Worm (Caenorhabditis elegans): Measurements from ENCODE around the gene F02C12.1.
A peak's percentile ranks its signal among the peaks of the same experiment; 100 is the strongest.

Gene F02C12.1

ce11 chrX:13356469-13356868 lies 45.4 kb upstream of the F02C12.1 start:
- peak; percentile 84 for TF ChIP-seq hlh-30 (tag; optimal IDR thresholded peaks at IDR 0.05; ENCODE audit: insufficient read depth)
- TF ChIP-seq mdt-29 (GFP tag; IDR thresholded peaks at IDR 0.05): 0 out of 2 replicates have a peak, but pooled peaks have one; percentile 60
- TF ChIP-seq dve-1 (tag; optimal IDR thresholded peaks at IDR 0.05; ENCODE audit: insufficient read depth): peak; percentile 92
- peak; percentile 78 for TF ChIP-seq nhr-10 (tag; optimal IDR thresholded peaks at IDR 0.05)
- peak; percentile 92 for TF ChIP-seq nhr-28 (tag; optimal IDR thresholded peaks at IDR 0.05)
- TF ChIP-seq mes-2 (tag; optimal IDR thresholded peaks at IDR 0.05; ENCODE audit: poor library complexity, severe bottlenecking): peak; percentile 46
- 0 out of 2 replicates have a peak, but pooled peaks have one; percentile 51 for TF ChIP-seq saeg-2 (GFP tag; IDR thresholded peaks at IDR 0.05)
- TF ChIP-seq nhr-6 (tag; optimal IDR thresholded peaks at IDR 0.05): peak; percentile 14
- TF ChIP-seq lin-1 (GFP tag; IDR thresholded peaks at IDR 0.05): peak; percentile 90
- TF ChIP-seq dmd-6 (GFP tag; IDR thresholded peaks at IDR 0.05): peak; percentile 98
- peak; percentile 57 for TF ChIP-seq nhr-76 (tag; optimal IDR thresholded peaks at IDR 0.05)
- TF ChIP-seq ceh-28 (tag; optimal IDR thresholded peaks at IDR 0.05): no peak
- TF ChIP-seq lsy-2 (tag; optimal IDR thresholded peaks at IDR 0.05): peak; percentile 60 to 71
- TF ChIP-seq hif-1 (tag; optimal IDR thresholded peaks at IDR 0.05): peak in 1 of 2 experiments; percentile 82
- TF ChIP-seq daf-16 (GFP tag; optimal IDR thresholded peaks at IDR 0.05): no peak
- peak; percentile 35 for TF ChIP-seq daf-16 (tag; optimal IDR thresholded peaks at IDR 0.05)
- peak in 1 of 2 experiments; percentile 67 for TF ChIP-seq unc-62 (GFP tag; optimal IDR thresholded peaks at IDR 0.05 in 1 of 2)
- no peak for TF ChIP-seq unc-62 (tag; optimal IDR thresholded peaks at IDR 0.05)
- no peak for TF ChIP-seq R02D3.7 (tag; optimal IDR thresholded peaks at IDR 0.05)
- TF ChIP-seq lim-7 (GFP tag; IDR thresholded peaks at IDR 0.05): no peak
- TF ChIP-seq pqm-1 (tag; optimal IDR thresholded peaks at IDR 0.05): no peak
- 0 out of 2 replicates have a peak, but pooled peaks have one; percentile 40 for TF ChIP-seq T26A8.4 (GFP tag; IDR thresholded peaks at IDR 0.05)
- peak; percentile 88 for TF ChIP-seq tra-1 (GFP tag; IDR thresholded peaks at IDR 0.05)
- peak; percentile 97 for TF ChIP-seq mxl-3 (GFP tag; optimal IDR thresholded peaks at IDR 0.05)
- TF ChIP-seq dpl-1 (GFP tag; optimal IDR thresholded peaks at IDR 0.05): no peak
- TF ChIP-seq ztf-7 (tag; optimal IDR thresholded peaks at IDR 0.05): no peak
- TF ChIP-seq ctbp-1 (GFP tag; IDR thresholded peaks at IDR 0.05): no peak
- peak; percentile 57 for TF ChIP-seq nhr-102 (tag; optimal IDR thresholded peaks at IDR 0.05)
- TF ChIP-seq ceh-20 (GFP tag; IDR thresholded peaks at IDR 0.05): peak; percentile 76
- TF ChIP-seq spr-1 (tag; optimal IDR thresholded peaks at IDR 0.05): no peak
- peak; percentile 100 for TF ChIP-seq aha-1 (tag)
- peak; percentile 83 for TF ChIP-seq nhr-25 (tag; optimal IDR thresholded peaks at IDR 0.05; ENCODE audit: borderline replicate concordance, insufficient read depth)
- peak; percentile 80 for TF ChIP-seq mep-1 (tag; optimal IDR thresholded peaks at IDR 0.05)
- 0 out of 2 replicates have a peak, but pooled peaks have one; percentile 32 for TF ChIP-seq zfp-3 (GFP tag; conservative IDR thresholded peaks at IDR 0.05)
- TF ChIP-seq nhr-11 (tag; optimal IDR thresholded peaks at IDR 0.05): peak; percentile 70
- no peak for TF ChIP-seq ZK546.5 (tag; optimal IDR thresholded peaks at IDR 0.05)
- no peak for TF ChIP-seq F37D6.2 (tag; optimal IDR thresholded peaks at IDR 0.05)
- peak; percentile 75 for TF ChIP-seq nhr-77 (tag; optimal IDR thresholded peaks at IDR 0.05)
- TF ChIP-seq hmg-1.1 (GFP tag; IDR thresholded peaks at IDR 0.05): 0 out of 2 replicates have a peak, but pooled peaks have one; percentile 41
- peak; percentile 89 to 92 for TF ChIP-seq mdl-1 (tag; optimal IDR thresholded peaks at IDR 0.05)
- TF ChIP-seq nhr-48 (tag; optimal IDR thresholded peaks at IDR 0.05): peak; percentile 98
- no peak for TF ChIP-seq tag-97 (GFP tag; IDR thresholded peaks at IDR 0.05)
- TF ChIP-seq gei-8 (GFP tag; optimal IDR thresholded peaks at IDR 0.05): peak; percentile 94
- TF ChIP-seq hlh-11 (tag; optimal IDR thresholded peaks at IDR 0.05): peak; percentile 94
- TF ChIP-seq mxl-2 (GFP tag; conservative IDR thresholded peaks at IDR 0.05): peak; percentile 77; the same call in 1 of the 2 replicates
